3 fruit fly cellular contexts compared by ENCODE assay signal in genomic region chrX:20489995-20490393, dm6.
TF ChIP-seq lines count a peak whose summit lies in the region.

No protein-coding gene starts in this region.

- no peak for TF ChIP-seq CTCF in whole organism, embryonic (GFP tag; optimal IDR thresholded peaks at IDR 0.05; lab: Kevin White, UChicago)

TF ChIP-seq in whole organism, embryonic, 481 proteins besides CTCF, POLR2A, EP300 and RAD21:
- TF ChIP-seq CG2129 (GFP tag; IDR thresholded peaks at IDR 0.05; lab: Robert Waterston, UW; ENCODE audit: partially characterized antibody): no peak
- TF ChIP-seq pita (GFP tag; optimal IDR thresholded peaks at IDR 0.05; lab: Kevin White, UChicago): no peak
- no peak for TF ChIP-seq CG16779 (GFP tag; IDR thresholded peaks at IDR 0.05; lab: Robert Waterston, UW)
- no peak for TF ChIP-seq h (optimal IDR thresholded peaks at IDR 0.05; lab: Kevin White, UChicago)
- no peak for TF ChIP-seq MESR4 (GFP tag; optimal IDR thresholded peaks at IDR 0.05; lab: Kevin White, UChicago)
- no peak for TF ChIP-seq hth (optimal IDR thresholded peaks at IDR 0.05; lab: Kevin White, UChicago)
- TF ChIP-seq nom (GFP tag; optimal IDR thresholded peaks at IDR 0.05; lab: Kevin White, UChicago): no peak
- TF ChIP-seq sens (GFP tag; lab: Kevin White, UChicago): peak; percentile 60
- TF ChIP-seq gem (tag; optimal IDR thresholded peaks at IDR 0.05; lab: Kevin White, UChicago): peak; percentile 35
- no peak for TF ChIP-seq PHDP (tag; optimal IDR thresholded peaks at IDR 0.05; lab: Kevin White, UChicago)
- no peak for TF ChIP-seq CG10267 (tag; optimal IDR thresholded peaks at IDR 0.05; lab: Kevin White, UChicago)
- TF ChIP-seq CG17612 (GFP tag; IDR thresholded peaks at IDR 0.05; lab: Robert Waterston, UW): no peak
- TF ChIP-seq Abd-B (GFP tag; optimal IDR thresholded peaks at IDR 0.05; lab: Kevin White, UChicago): no peak
- TF ChIP-seq CG6791 (GFP tag; IDR thresholded peaks at IDR 0.05; lab: Robert Waterston, UW; ENCODE audit: partially characterized antibody): no peak
- TF ChIP-seq Dp (GFP tag; optimal IDR thresholded peaks at IDR 0.05; lab: Kevin White, UChicago): no peak
- no peak for TF ChIP-seq CG7987 (GFP tag; optimal IDR thresholded peaks at IDR 0.05; lab: Kevin White, UChicago)
- TF ChIP-seq Dek (tag; optimal IDR thresholded peaks at IDR 0.05; lab: Kevin White, UChicago): no peak
- no peak for TF ChIP-seq gt (GFP tag; IDR thresholded peaks at IDR 0.05; lab: Robert Waterston, UW)
- no peak for TF ChIP-seq Lhr (GFP tag; optimal IDR thresholded peaks at IDR 0.05; lab: Kevin White, UChicago)
- TF ChIP-seq Meics (GFP tag; optimal IDR thresholded peaks at IDR 0.05; lab: Kevin White, UChicago): peak; percentile 27
- TF ChIP-seq mirr (GFP tag; optimal IDR thresholded peaks at IDR 0.05; lab: Kevin White, UChicago): no peak
- TF ChIP-seq Side (GFP tag; optimal IDR thresholded peaks at IDR 0.05; lab: Kevin White, UChicago): no peak
- TF ChIP-seq CG10543 (GFP tag; optimal IDR thresholded peaks at IDR 0.05; lab: Kevin White, UChicago): no peak
- TF ChIP-seq D19A (tag; optimal IDR thresholded peaks at IDR 0.05; lab: Kevin White, UChicago): peak; percentile 51
- TF ChIP-seq ATbp (GFP tag; optimal IDR thresholded peaks at IDR 0.05; lab: Kevin White, UChicago): no peak

TF ChIP-seq in whole organism, prepupa, 60 proteins besides CTCF, POLR2A, EP300 and RAD21:
- TF ChIP-seq OdsH (GFP tag; optimal IDR thresholded peaks at IDR 0.05; lab: Kevin White, UChicago) (peak; percentile 36), Eip78C (GFP tag; lab: Kevin White, UChicago) (peak; percentile 81), salr (GFP tag; optimal IDR thresholded peaks at IDR 0.05; lab: Kevin White, UChicago) (peak in 1 of 2 experiments; percentile 12), CG10631 (GFP tag; optimal IDR thresholded peaks at IDR 0.05; lab: Kevin White, UChicago) (peak; percentile 36), Hr4 (GFP tag; optimal IDR thresholded peaks at IDR 0.05; lab: Kevin White, UChicago) (peak; percentile 35), CG4318 (GFP tag; optimal IDR thresholded peaks at IDR 0.05; lab: Kevin White, UChicago) (peak; percentile 19), Gug (GFP tag; IDR thresholded peaks at IDR 0.05; lab: Robert Waterston, UW) (no peak), net (GFP tag; optimal IDR thresholded peaks at IDR 0.05; lab: Kevin White, UChicago) (no peak), Met (GFP tag; optimal IDR thresholded peaks at IDR 0.05; lab: Kevin White, UChicago) (peak; percentile 17), Lpt (GFP tag; optimal IDR thresholded peaks at IDR 0.05; lab: Kevin White, UChicago) (no peak), CG32006 (GFP tag; optimal IDR thresholded peaks at IDR 0.05; lab: Kevin White, UChicago) (peak; percentile 25)
TF ChIP-seq in whole organism, prepupa: peak in this region for 8.

TF ChIP-seq in whole organism, pupa, 21 proteins besides CTCF, POLR2A, EP300 and RAD21:
- no peak for TF ChIP-seq gl (tag; optimal IDR thresholded peaks at IDR 0.05; lab: Kevin White, UChicago)
- TF ChIP-seq Pif1B (GFP tag; optimal IDR thresholded peaks at IDR 0.05; lab: Kevin White, UChicago): no peak
- TF ChIP-seq Snoo (tag; optimal IDR thresholded peaks at IDR 0.05; lab: Kevin White, UChicago): no peak
- TF ChIP-seq CG9948 (tag; optimal IDR thresholded peaks at IDR 0.05; lab: Kevin White, UChicago): peak; percentile 8
- no peak for TF ChIP-seq CG8301 (tag; optimal IDR thresholded peaks at IDR 0.05; lab: Kevin White, UChicago)
- TF ChIP-seq CG13204 (GFP tag; optimal IDR thresholded peaks at IDR 0.05; lab: Kevin White, UChicago): no peak
- TF ChIP-seq CG15710 (tag; optimal IDR thresholded peaks at IDR 0.05; lab: Kevin White, UChicago): no peak
- no peak for TF ChIP-seq D1 (tag; optimal IDR thresholded peaks at IDR 0.05; lab: Kevin White, UChicago)
TF ChIP-seq in whole organism, pupa: peak in this region for 1.
